Worm (Caenorhabditis elegans): ENCODE results near the gene str-148.

The str-148 gene

ce11 chrII:1071432-1071831 lies 25.6 kb downstream of the str-148 start:
- TF ChIP-seq gmeb-2 (tag; optimal IDR thresholded peaks at IDR 0.05) (no peak), T23F11.4 (GFP tag; optimal IDR thresholded peaks at IDR 0.05) (no peak), ets-4 (tag; optimal IDR thresholded peaks at IDR 0.05) (no peak), unc-3 (GFP tag; conservative IDR thresholded peaks at IDR 0.05) (no peak), unc-3 (tag; optimal IDR thresholded peaks at IDR 0.05) (no peak), ceh-2 (tag; optimal IDR thresholded peaks at IDR 0.05) (no peak), ceh-9 (tag; optimal IDR thresholded peaks at IDR 0.05) (no peak), ceh-24 (tag; optimal IDR thresholded peaks at IDR 0.05) (no peak), ceh-22 (tag; optimal IDR thresholded peaks at IDR 0.05) (no peak), madf-2 (tag; optimal IDR thresholded peaks at IDR 0.05) (no peak), sox-2 (GFP tag; IDR thresholded peaks at IDR 0.05) (no peak), F13H6.1 (tag; optimal IDR thresholded peaks at IDR 0.05) (no peak)

- no peak for TF ChIP-seq che-1 (tag; optimal IDR thresholded peaks at IDR 0.05)
- no peak for TF ChIP-seq unc-86 (tag; optimal IDR thresholded peaks at IDR 0.05)
- TF ChIP-seq eyg-1 (tag; optimal IDR thresholded peaks at IDR 0.05): no peak
- no peak for TF ChIP-seq dve-1 (tag; optimal IDR thresholded peaks at IDR 0.05)
- TF ChIP-seq C38D4.7 (GFP tag; optimal IDR thresholded peaks at IDR 0.05): no peak
- TF ChIP-seq pag-3 (tag; optimal IDR thresholded peaks at IDR 0.05; ENCODE audit: borderline replicate concordance): no peak
- no peak for TF ChIP-seq ztf-16 (tag; optimal IDR thresholded peaks at IDR 0.05)
- TF ChIP-seq pha-2 (tag; optimal IDR thresholded peaks at IDR 0.05): no peak
- no peak for TF ChIP-seq ref-2 (tag; optimal IDR thresholded peaks at IDR 0.05)
- no peak for TF ChIP-seq nhr-11 (tag; optimal IDR thresholded peaks at IDR 0.05)
- TF ChIP-seq Y22D7AL.16 (tag; optimal IDR thresholded peaks at IDR 0.05): no peak
- TF ChIP-seq zip-5 (tag; optimal IDR thresholded peaks at IDR 0.05): no peak
- TF ChIP-seq mec-3 (tag; optimal IDR thresholded peaks at IDR 0.05; ENCODE audit: borderline replicate concordance): no peak
- TF ChIP-seq ceh-22 (tag; optimal IDR thresholded peaks at IDR 0.05): no peak
Measured at ce11 chrII:1072106-1072505, 26.3 kb downstream of the str-148 start, which contains the start of gene K02E7.4. Gene K02E7.4 (plus strand): TSS chrII:1072406.

- TF ChIP-seq ceh-30 (tag; optimal IDR thresholded peaks at IDR 0.05) (no peak), K02D7.2 (tag; optimal IDR thresholded peaks at IDR 0.05) (no peak), sdc-2 (tag; optimal IDR thresholded peaks at IDR 0.05) (no peak), odd-2 (tag; optimal IDR thresholded peaks at IDR 0.05) (no peak), C38D4.7 (GFP tag; optimal IDR thresholded peaks at IDR 0.05) (no peak), madf-2 (tag; optimal IDR thresholded peaks at IDR 0.05) (no peak), mec-3 (tag; optimal IDR thresholded peaks at IDR 0.05; ENCODE audit: borderline replicate concordance) (no peak), fkh-10 (GFP tag; optimal IDR thresholded peaks at IDR 0.05) (no peak), ceh-19 (GFP tag; optimal IDR thresholded peaks at IDR 0.05) (no peak), fax-1 (tag; optimal IDR thresholded peaks at IDR 0.05) (no peak), che-1 (tag; optimal IDR thresholded peaks at IDR 0.05) (no peak), dve-1 (tag; optimal IDR thresholded peaks at IDR 0.05) (no peak), tbx-2 (tag; optimal IDR thresholded peaks at IDR 0.05) (no peak), ama-1 (optimal IDR thresholded peaks at IDR 0.05) (no peak)
Measured at ce11 chrII:1075424-1075823, 29.6 kb downstream of the str-148 start, which contains the start of gene K02E7.11. Gene K02E7.11 (minus strand): TSS chrII:1075524.

DNA sequence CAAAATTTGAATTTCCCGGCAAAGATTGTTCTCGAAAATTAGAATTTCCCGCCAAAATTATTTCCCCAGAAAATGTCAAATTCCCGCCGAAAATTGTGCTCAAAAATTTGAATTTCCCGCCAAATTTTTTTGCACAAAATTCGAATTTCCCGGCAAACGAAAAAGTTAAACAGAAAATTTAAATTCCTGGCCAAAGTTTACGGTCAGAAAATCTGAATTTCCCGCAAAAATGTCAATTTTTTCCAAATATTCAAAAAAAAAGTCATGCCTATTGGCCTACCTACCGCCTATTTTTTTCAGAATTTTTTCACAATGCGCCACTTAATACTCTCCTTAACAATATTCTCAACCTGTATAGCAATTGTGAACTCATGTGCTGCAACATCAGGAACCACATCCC lies 37.1 kb downstream of the str-148 start, which contains the start of gene K02E7.1:
K02E7.1 (plus strand) TSS at position 301 of the 400 bp plus-strand sequence.
- TF ChIP-seq ahr-1 (tag; optimal IDR thresholded peaks at IDR 0.05) (no peak), ceh-2 (tag; optimal IDR thresholded peaks at IDR 0.05) (no peak), ceh-24 (tag; optimal IDR thresholded peaks at IDR 0.05) (no peak), tbx-2 (tag; optimal IDR thresholded peaks at IDR 0.05) (no peak), tbx-7 (tag; optimal IDR thresholded peaks at IDR 0.05) (no peak), ttx-3 (tag; optimal IDR thresholded peaks at IDR 0.05) (no peak), nfya-1 (tag; optimal IDR thresholded peaks at IDR 0.05) (no peak), ref-2 (tag; optimal IDR thresholded peaks at IDR 0.05) (no peak), pat-9 (tag; optimal IDR thresholded peaks at IDR 0.05) (no peak), dmd-4 (tag; optimal IDR thresholded peaks at IDR 0.05; ENCODE audit: borderline replicate concordance) (no peak), npax-4 (tag; optimal IDR thresholded peaks at IDR 0.05) (no peak), nhr-232 (tag; optimal IDR thresholded peaks at IDR 0.05) (no peak), ceh-48 (tag; optimal IDR thresholded peaks at IDR 0.05) (no peak), ceh-9 (tag; optimal IDR thresholded peaks at IDR 0.05) (no peak), pha-2 (tag; optimal IDR thresholded peaks at IDR 0.05) (no peak), fkh-6 (tag; optimal IDR thresholded peaks at IDR 0.05) (no peak)
